Worm (Caenorhabditis elegans): ENCODE measurements around the gene nhr-105.

DNA sequence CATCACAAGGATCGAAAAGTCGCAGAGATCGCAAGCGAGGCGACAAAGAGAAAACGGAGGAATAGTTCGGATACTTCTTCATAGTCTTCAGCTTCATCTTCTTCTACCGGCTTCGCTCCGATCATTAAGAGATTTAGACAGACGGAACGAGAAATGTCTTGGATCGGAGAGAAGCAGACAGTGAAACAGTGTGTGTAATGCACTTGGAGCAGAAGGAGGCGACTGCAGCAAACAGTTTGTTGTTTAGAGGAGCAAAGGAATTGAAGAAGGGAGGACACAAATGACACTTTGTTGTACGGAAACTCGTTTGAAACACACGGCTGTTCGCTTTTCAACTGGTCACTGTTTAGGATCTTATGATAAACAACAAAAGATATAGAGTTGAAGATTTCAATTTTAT lies 49.4 kb downstream of the nhr-105 start:
- TF ChIP-seq snpc-4 (tag; optimal IDR thresholded peaks at IDR 0.05) = no peak
- TF ChIP-seq rnt-1 (tag; optimal IDR thresholded peaks at IDR 0.05) = peak; percentile 70
- TF ChIP-seq C16A3.4 (tag; optimal IDR thresholded peaks at IDR 0.05) = no peak
- TF ChIP-seq fkh-10 (GFP tag; optimal IDR thresholded peaks at IDR 0.05) = no peak
